Worm (Caenorhabditis elegans) whole organism, early embryonic: ENCODE data around the gene F32D1.8.

Source experiments
- aly-1 ChIP-seq: sonication (generic microtip); optimal IDR thresholded peaks from 2 replicates; lab custom pipeline; 2016; ENCODE audit warnings: missing genetic modification characterization, missing compliant biosample characterization
- ama-1 ChIP-seq: fragments of 150-350 bp; optimal IDR thresholded peaks from 2 replicates; lab custom pipeline; 2014
- flt-1 ChIP-seq: fragments of 200-800 bp; sonication (Bioruptor generic); IDR thresholded peaks from 2 replicates; pipeline ENCODE4 v1.3.6; 2022; ENCODE audit warnings: missing genetic modification characterization, missing compliant biosample characterization
- hmbx-1 ChIP-seq: sonication (generic microtip); optimal IDR thresholded peaks from 2 replicates; lab custom pipeline; 2016; ENCODE audit warnings: mild to moderate bottlenecking, missing genetic modification characterization, missing compliant biosample characterization
- hmg-4 ChIP-seq: fragments of 200-800 bp; sonication (Bioruptor generic); optimal IDR thresholded peaks from 2 replicates; lab custom pipeline; 2018; ENCODE audit warnings: mild to moderate bottlenecking, missing genetic modification characterization, missing compliant biosample characterization
- hnd-1 ChIP-seq: sonication (generic microtip); optimal IDR thresholded peaks from 2 replicates; lab custom pipeline; 2016; ENCODE audit warnings: missing genetic modification characterization, missing compliant biosample characterization
- pes-1 ChIP-seq: fragments of 200-800 bp; sonication (Bioruptor generic); IDR thresholded peaks from 2 replicates; pipeline ENCODE4 v1.3.6; 2022; ENCODE audit warnings: missing genetic modification reagents, missing genetic modification characterization, missing compliant biosample characterization
- scrt-1 ChIP-seq: fragments of 200-800 bp; sonication (Bioruptor generic); IDR thresholded peaks from 2 replicates; pipeline ENCODE4 v1.3.6; 2022; ENCODE audit warnings: missing genetic modification characterization, missing compliant biosample characterization
- tbx-37 ChIP-seq: fragments of 200-800 bp; sonication (Bioruptor generic); conservative IDR thresholded peaks from 2 replicates; pipeline ENCODE4 v1.3.6; 2022; ENCODE audit warnings: missing genetic modification reagents, missing genetic modification characterization, missing compliant biosample characterization
- tra-4 ChIP-seq: sonication (generic microtip); optimal IDR thresholded peaks from 2 replicates; lab custom pipeline; 2017; ENCODE audit warnings: missing genetic modification characterization, missing compliant biosample characterization

DNA sequence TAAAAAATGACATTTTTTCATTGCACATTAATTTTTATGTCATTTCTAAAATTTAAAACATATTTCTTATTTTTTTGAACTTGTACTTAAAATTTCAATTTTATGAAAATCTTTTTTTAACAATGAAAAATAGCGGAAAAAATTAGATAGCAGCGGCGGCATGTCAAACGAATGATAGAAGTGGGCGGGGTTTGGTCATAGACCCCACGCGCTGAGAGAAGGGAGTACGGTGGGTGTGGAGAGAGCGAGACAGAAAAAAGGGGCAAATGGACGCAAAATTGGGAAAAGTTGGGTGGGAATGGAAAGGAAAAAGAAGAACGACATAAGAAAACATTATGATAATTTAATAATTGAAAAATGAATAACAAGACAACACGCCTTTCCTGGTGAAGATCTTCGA lies 10.4 kb upstream of the F32D1.8 start:
- TF ChIP-seq hnd-1 (tag; lab: Kevin White, UChicago), result no peak
- no peak for TF ChIP-seq hmbx-1
- no peak for TF ChIP-seq pes-1 (GFP tag; lab: Robert Waterston, UW)
- TF ChIP-seq tra-4 (tag; lab: Kevin White, UChicago), result no peak
- TF ChIP-seq ama-1, result no peak
- TF ChIP-seq tbx-37 (GFP tag; lab: Robert Waterston, UW), result no peak
- TF ChIP-seq hmg-4 (GFP tag; lab: Kevin White, UChicago), result no peak
- TF ChIP-seq scrt-1 (GFP tag; lab: Robert Waterston, UW), result no peak
- TF ChIP-seq flt-1, result no peak
- no peak for TF ChIP-seq aly-1 (tag; lab: Kevin White, UChicago)
